Worm (Caenorhabditis elegans) whole organism, young adult: Measurements from ENCODE around the gene srw-142.

Experiments used
- B0261.1 ChIP-seq: sonication (generic microtip); optimal IDR thresholded peaks from 2 replicates; lab custom pipeline; 2016; ENCODE audit warnings: mild to moderate bottlenecking, missing genetic modification characterization, moderate library complexity, missing compliant biosample characterization
- F33H1.4 ChIP-seq: fragments of 200-800 bp; sonication (Bioruptor generic); IDR thresholded peaks from 2 replicates; pipeline ENCODE4 v1.3.6; 2022; ENCODE audit warnings: missing genetic modification reagents, missing genetic modification characterization, missing compliant biosample characterization
- F37B4.10 ChIP-seq: fragments of 200-800 bp; sonication (Bioruptor generic); IDR thresholded peaks from 2 replicates; pipeline ENCODE4 v1.3.6; 2022; ENCODE audit warnings: missing genetic modification characterization, missing compliant biosample characterization
- F49E8.2 ChIP-seq: sonication (generic microtip); optimal IDR thresholded peaks from 3 replicates; lab custom pipeline; 2017; ENCODE audit warnings: missing genetic modification characterization, mild to moderate bottlenecking, missing compliant biosample characterization, antibody characterized with exemption, moderate library complexity; ENCODE audit not compliant: insufficient read depth
- K12H6.12 ChIP-seq: fragments of 200-800 bp; sonication (Bioruptor generic); optimal IDR thresholded peaks from 2 replicates; lab custom pipeline; 2018; ENCODE audit warnings: mild to moderate bottlenecking, missing genetic modification characterization, missing compliant biosample characterization
- T07F8.4 ChIP-seq: sonication (generic microtip); optimal IDR thresholded peaks from 2 replicates; lab custom pipeline; 2016; ENCODE audit warnings: mild to moderate bottlenecking, missing genetic modification characterization, moderate library complexity, missing compliant biosample characterization
- Y53F4B.3 ChIP-seq: fragments of 200-800 bp; sonication (Bioruptor generic); IDR thresholded peaks from 2 replicates; pipeline ENCODE4 v1.3.6; 2022; ENCODE audit warnings: missing genetic modification reagents, missing genetic modification characterization, missing compliant biosample characterization
- akir-1 ChIP-seq: fragments of 200-800 bp; sonication (Bioruptor generic); optimal IDR thresholded peaks from 2 replicates; lab custom pipeline; 2018; ENCODE audit warnings: mild to moderate bottlenecking, missing genetic modification characterization, moderate library complexity, missing compliant biosample characterization
- aptf-2 ChIP-seq: fragments of 200-800 bp; sonication (Bioruptor generic); conservative IDR thresholded peaks from 2 replicates; pipeline ENCODE4 v1.3.6; 2022; ENCODE audit warnings: missing genetic modification reagents, missing genetic modification characterization, missing compliant biosample characterization
- attf-5 ChIP-seq: fragments of 200-800 bp; sonication (Bioruptor generic); optimal IDR thresholded peaks from 2 replicates; lab custom pipeline; 2018; ENCODE audit warnings: mild to moderate bottlenecking, missing genetic modification characterization, missing compliant biosample characterization
- bed-1 ChIP-seq: fragments of 200-800 bp; sonication (Bioruptor generic); IDR thresholded peaks from 2 replicates; pipeline ENCODE4 v1.3.6; 2022; ENCODE audit warnings: missing genetic modification reagents, missing genetic modification characterization, missing compliant biosample characterization
- ccch-3 ChIP-seq: fragments of 200-800 bp; sonication (Bioruptor generic); optimal IDR thresholded peaks from 2 replicates; lab custom pipeline; 2018; ENCODE audit warnings: mild to moderate bottlenecking, missing genetic modification characterization, missing compliant biosample characterization
- cebp-2 ChIP-seq: fragments of 200-800 bp; sonication (Bioruptor generic); IDR thresholded peaks from 2 replicates; pipeline ENCODE4 v1.3.6; 2022; ENCODE audit warnings: missing genetic modification characterization, missing compliant biosample characterization
- ceh-27 ChIP-seq: fragments of 200-800 bp; sonication (Bioruptor generic); optimal IDR thresholded peaks from 2 replicates; lab custom pipeline; 2018; ENCODE audit warnings: mild to moderate bottlenecking, missing genetic modification characterization, moderate library complexity, missing compliant biosample characterization
- ceh-40 ChIP-seq: fragments of 200-800 bp; sonication (Bioruptor generic); IDR thresholded peaks from 2 replicates; pipeline ENCODE4 v1.3.6; 2022; ENCODE audit warnings: missing genetic modification characterization, missing compliant biosample characterization
- ceh-58 ChIP-seq: fragments of 200-800 bp; sonication (Bioruptor generic); IDR thresholded peaks from 2 replicates; pipeline ENCODE4 v1.3.6; 2022; ENCODE audit warnings: missing genetic modification characterization, missing compliant biosample characterization
- dpl-1 ChIP-seq: fragments of 150-350 bp; optimal IDR thresholded peaks from 2 replicates; lab custom pipeline; 2014; ENCODE audit warnings: missing biosample characterization, missing genetic modification reagents, missing genetic modification characterization
- egl-18 ChIP-seq: fragments of 200-800 bp; sonication (Bioruptor generic); IDR thresholded peaks from 2 replicates; pipeline ENCODE4 v1.3.6; 2022; ENCODE audit warnings: missing genetic modification reagents, missing genetic modification characterization, missing compliant biosample characterization
- egrh-3 ChIP-seq: fragments of 200-800 bp; sonication (Bioruptor generic); IDR thresholded peaks from 2 replicates; pipeline ENCODE4 v1.3.6; 2022; ENCODE audit warnings: missing genetic modification reagents, missing genetic modification characterization, missing compliant biosample characterization
- ets-4 ChIP-seq: fragments of 200-800 bp; sonication (Bioruptor generic); optimal IDR thresholded peaks from 2 replicates; lab custom pipeline; 2018; ENCODE audit warnings: mild to moderate bottlenecking, missing genetic modification characterization, missing compliant biosample characterization
- gei-17 ChIP-seq: fragments of 200-800 bp; sonication (Bioruptor generic); optimal IDR thresholded peaks from 2 replicates; lab custom pipeline; 2018; ENCODE audit warnings: mild to moderate bottlenecking, missing genetic modification characterization, missing compliant biosample characterization
- him-1 ChIP-seq: sonication (generic microtip); optimal IDR thresholded peaks from 2 replicates; lab custom pipeline; 2016; ENCODE audit warnings: missing genotype, missing genetic modification reagents, missing genetic modification characterization, missing compliant biosample characterization
- hlh-26 ChIP-seq: fragments of 200-800 bp; sonication (Bioruptor generic); conservative IDR thresholded peaks from 2 replicates; pipeline ENCODE4 v1.3.6; 2022; ENCODE audit warnings: missing genetic modification reagents, missing genetic modification characterization, missing compliant biosample characterization
- lin-35 ChIP-seq, 3 experiments: fragments of 150-350 bp in 2 of 3; sonication (generic microtip) in 1 of 3; optimal IDR thresholded peaks; 2 replicates each; lab custom pipeline; 2014 to 2018; ENCODE audit warnings: missing biosample characterization in 3 of 3, missing genetic modification characterization in 3 of 3, missing genetic modification reagents in 3 of 3
- lin-40 ChIP-seq: sonication (generic microtip); optimal IDR thresholded peaks from 2 replicates; lab custom pipeline; 2016; ENCODE audit warnings: missing genetic modification characterization, mild to moderate bottlenecking, missing compliant biosample characterization, missing genotype, missing genetic modification reagents
- lsl-1 ChIP-seq: fragments of 200-800 bp; sonication (Bioruptor generic); optimal IDR thresholded peaks from 2 replicates; lab custom pipeline; 2018; ENCODE audit warnings: mild to moderate bottlenecking, missing genetic modification characterization, moderate library complexity, missing compliant biosample characterization
- pbrm-1 ChIP-seq: fragments of 200-800 bp; sonication (Bioruptor generic); IDR thresholded peaks from 2 replicates; pipeline ENCODE4 v1.3.6; 2022; ENCODE audit warnings: missing genetic modification reagents, missing genetic modification characterization, missing compliant biosample characterization
- repo-1 ChIP-seq: sonication (generic microtip); optimal IDR thresholded peaks from 2 replicates; lab custom pipeline; 2017; ENCODE audit warnings: mild to moderate bottlenecking, missing genetic modification characterization, missing compliant biosample characterization
- snpc-1.1 ChIP-seq: sonication (generic microtip); optimal IDR thresholded peaks from 2 replicates; lab custom pipeline; 2017; ENCODE audit warnings: missing genetic modification characterization, mild to moderate bottlenecking, missing compliant biosample characterization, antibody characterized with exemption, moderate library complexity, missing genotype, missing genetic modification reagents; ENCODE audit not compliant: insufficient read depth
- somi-1 ChIP-seq: fragments of 200-800 bp; sonication (Bioruptor generic); optimal IDR thresholded peaks from 2 replicates; lab custom pipeline; 2018; ENCODE audit warnings: mild to moderate bottlenecking, missing genetic modification characterization, missing compliant biosample characterization
- sptf-2 ChIP-seq: fragments of 200-800 bp; sonication (Bioruptor generic); optimal IDR thresholded peaks from 2 replicates; lab custom pipeline; 2018; ENCODE audit warnings: mild to moderate bottlenecking, missing genetic modification characterization, missing compliant biosample characterization
- tbp1 ChIP-seq: fragments of 200-800 bp; sonication (Bioruptor generic); optimal IDR thresholded peaks from 2 replicates; lab custom pipeline; 2018; ENCODE audit warnings: mild to moderate bottlenecking, missing genetic modification characterization, missing compliant biosample characterization
- xnd-1 ChIP-seq: sonication (generic microtip); optimal IDR thresholded peaks from 2 replicates; lab custom pipeline; 2016; ENCODE audit warnings: missing genotype, missing genetic modification reagents, missing genetic modification characterization, missing compliant biosample characterization
- zfh-2 ChIP-seq: fragments of 200-800 bp; sonication (Bioruptor generic); conservative IDR thresholded peaks from 2 replicates; pipeline ENCODE4 v1.3.6; 2022; ENCODE audit warnings: missing genetic modification reagents, missing genetic modification characterization, missing compliant biosample characterization
- zim-3 ChIP-seq: sonication (generic microtip); optimal IDR thresholded peaks from 2 replicates; lab custom pipeline; 2017; ENCODE audit warnings: mild to moderate bottlenecking, missing genetic modification characterization, moderate library complexity, missing compliant biosample characterization
- ztf-18 ChIP-seq: sonication (generic microtip); optimal IDR thresholded peaks from 2 replicates; lab custom pipeline; 2016; ENCODE audit warnings: missing genotype, mild to moderate bottlenecking, missing genetic modification characterization, missing compliant biosample characterization
- ztf-22 ChIP-seq: fragments of 200-800 bp; sonication (Bioruptor generic); optimal IDR thresholded peaks from 2 replicates; lab custom pipeline; 2018; ENCODE audit warnings: mild to moderate bottlenecking, missing genetic modification characterization, moderate library complexity, missing compliant biosample characterization
- ztf-28 ChIP-seq: fragments of 200-800 bp; sonication (Bioruptor generic); IDR thresholded peaks from 2 replicates; pipeline ENCODE4 v1.3.6; 2022; ENCODE audit warnings: missing genetic modification reagents, missing genetic modification characterization, missing compliant biosample characterization
- ztf-6 ChIP-seq: fragments of 200-800 bp; sonication (Bioruptor generic); IDR thresholded peaks from 2 replicates; pipeline ENCODE4 v1.3.6; 2022; ENCODE audit warnings: missing genetic modification reagents, missing genetic modification characterization, missing compliant biosample characterization

srw-142 gene

ce11 chrV:2934075-2934474 is 24.0 kb downstream of the srw-142 start, which contains the start of gene srh-247:
TSS of gene srh-247 (minus strand) at chrV:2934175.
- TF ChIP-seq ztf-28 (GFP tag; lab: Robert Waterston, UW) (no peak), somi-1 (GFP tag; lab: Kevin White, UChicago) (no peak), ccch-3 (GFP tag; lab: Kevin White, UChicago) (no peak), ztf-18 (no peak), egl-18 (GFP tag; lab: Robert Waterston, UW) (no peak), dpl-1 (GFP tag; lab: Kevin White, UChicago) (no peak), K12H6.12 (tag; lab: Kevin White, UChicago) (no peak)
- TF ChIP-seq, all 124 proteins: peak for 0

ce11 chrV:2931252-2931651 is 26.9 kb downstream of the srw-142 start, which contains the start of gene C31B8.1:
TSS of gene C31B8.1 (plus strand) at chrV:2931552.
- no peak for TF ChIP-seq xnd-1 (tag; lab: Kevin White, UChicago)
- no peak for TF ChIP-seq F37B4.10
- no peak for TF ChIP-seq lin-35 (GFP tag; optimal IDR thresholded peaks at IDR 0.05; lab: Kevin White, UChicago)
- no peak for TF ChIP-seq T07F8.4
- no peak for TF ChIP-seq tbp1 (GFP tag; lab: Kevin White, UChicago)
- TF ChIP-seq B0261.1 (tag; lab: Kevin White, UChicago) = no peak
- no peak for TF ChIP-seq lin-40 (tag; lab: Kevin White, UChicago)
- no peak for TF ChIP-seq F49E8.2 (tag; lab: Kevin White, UChicago)
- no peak for TF ChIP-seq egl-18 (GFP tag; lab: Robert Waterston, UW)
- TF ChIP-seq akir-1 (GFP tag; lab: Kevin White, UChicago) = no peak
- no peak for TF ChIP-seq zim-3 (tag; lab: Kevin White, UChicago)
- no peak for TF ChIP-seq somi-1 (GFP tag; lab: Kevin White, UChicago)
- no peak for TF ChIP-seq ceh-58 (GFP tag; lab: Robert Waterston, UW)
- TF ChIP-seq snpc-1.1 (tag; lab: Kevin White, UChicago) = no peak
- TF ChIP-seq, all 124 proteins: peak for 0

ce11 chrV:2929753-2930152 is 28.3 kb downstream of the srw-142 start, which contains the start of gene C31B8.16:
TSS of gene C31B8.16 (plus strand) at chrV:2930053.
- TF ChIP-seq lsl-1 (GFP tag; lab: Kevin White, UChicago) (no peak), attf-5 (no peak), Y53F4B.3 (GFP tag; lab: Robert Waterston, UW) (no peak), bed-1 (no peak), ztf-22 (GFP tag; lab: Kevin White, UChicago) (no peak), repo-1 (tag; lab: Kevin White, UChicago) (no peak)

ce11 chrV:2927553-2927952 is 30.5 kb downstream of the srw-142 start, which contains the start of gene C31B8.12:
TSS of gene C31B8.12 (minus strand) at chrV:2927653.
- TF ChIP-seq ceh-40 (GFP tag; lab: Robert Waterston, UW) = no peak
- TF ChIP-seq aptf-2 (GFP tag; lab: Robert Waterston, UW) = no peak
- TF ChIP-seq F37B4.10 = no peak
- TF ChIP-seq pbrm-1 (GFP tag; lab: Robert Waterston, UW) = no peak
- no peak for TF ChIP-seq hlh-26 (GFP tag; lab: Robert Waterston, UW)
- no peak for TF ChIP-seq ztf-28 (GFP tag; lab: Robert Waterston, UW)
- no peak for TF ChIP-seq akir-1 (GFP tag; lab: Kevin White, UChicago)
- no peak for TF ChIP-seq bed-1
- no peak for TF ChIP-seq F33H1.4

- TF ChIP-seq zfh-2 (GFP tag; lab: Robert Waterston, UW) (no peak), egl-18 (GFP tag; lab: Robert Waterston, UW) (no peak), egrh-3 (GFP tag; lab: Robert Waterston, UW) (no peak), tbp1 (GFP tag; lab: Kevin White, UChicago) (no peak), him-1 (no peak), ceh-27 (no peak), F49E8.2 (tag; lab: Kevin White, UChicago) (no peak), cebp-2 (no peak), ztf-6 (GFP tag; lab: Robert Waterston, UW) (no peak), gei-17 (GFP tag; lab: Kevin White, UChicago) (no peak), F37B4.10 (no peak), ets-4 (GFP tag; lab: Kevin White, UChicago) (no peak), sptf-2 (no peak), hlh-26 (GFP tag; lab: Robert Waterston, UW) (no peak), T07F8.4 (no peak), lin-35 (GFP tag; optimal IDR thresholded peaks at IDR 0.05; lab: Kevin White, UChicago) (no peak)
Observed at ce11 chrV:2922594-2922993, 35.5 kb downstream of the srw-142 start, which contains the start of gene srh-38. TSS of gene srh-38 (minus strand) at chrV:2922694.
